Fruit fly (Drosophila melanogaster): ENCODE results near the gene CG33270.

CG33270 gene

dm6 chr3L:11533704-11534319 lies 44.6 kb downstream of the CG33270 start:
- no peak for TF ChIP-seq pfk (GFP tag; optimal IDR thresholded peaks at IDR 0.05)
- no peak for TF ChIP-seq CG11723 (GFP tag; optimal IDR thresholded peaks at IDR 0.05)
- no peak for TF ChIP-seq CG2202 (tag; optimal IDR thresholded peaks at IDR 0.05)
- TF ChIP-seq Poxn (GFP tag; IDR thresholded peaks at IDR 0.05), result peak; percentile 28; the same call in 1 of the 2 replicates
- no peak for TF ChIP-seq CG10462 (GFP tag; optimal IDR thresholded peaks at IDR 0.05)
- TF ChIP-seq CG2678 (tag; optimal IDR thresholded peaks at IDR 0.05), result peak; percentile 77
- TF ChIP-seq grau (tag; optimal IDR thresholded peaks at IDR 0.05), result peak; percentile 68
- TF ChIP-seq CG7963 (GFP tag; IDR thresholded peaks at IDR 0.05; ENCODE audit: partially characterized antibody), result no peak
- TF ChIP-seq Meics (GFP tag; optimal IDR thresholded peaks at IDR 0.05), result peak; percentile 68
- TF ChIP-seq MTF-1 (GFP tag; optimal IDR thresholded peaks at IDR 0.05; ENCODE audit: borderline replicate concordance), result no peak
- peak; percentile 16 for TF ChIP-seq CG8281 (tag; optimal IDR thresholded peaks at IDR 0.05)
- TF ChIP-seq CG7271 (tag; optimal IDR thresholded peaks at IDR 0.05), result no peak
- TF ChIP-seq Atf3 (GFP tag; optimal IDR thresholded peaks at IDR 0.05), result no peak
- no peak for TF ChIP-seq hkb (optimal IDR thresholded peaks at IDR 0.05)
- TF ChIP-seq hkb (GFP tag; IDR thresholded peaks at IDR 0.05), result no peak
- peak in 1 of 2 experiments; percentile 80 for TF ChIP-seq eve (GFP tag; optimal IDR thresholded peaks at IDR 0.05)
- TF ChIP-seq CG9727 (GFP tag; optimal IDR thresholded peaks at IDR 0.05), result peak; percentile 22
- peak; percentile 17 for TF ChIP-seq CG2712 (tag; optimal IDR thresholded peaks at IDR 0.05)
- TF ChIP-seq Hr51 (GFP tag; optimal IDR thresholded peaks at IDR 0.05), result peak in 1 of 2 experiments; percentile 64
- TF ChIP-seq org-1 (GFP tag; optimal IDR thresholded peaks at IDR 0.05), result peak; percentile 61
- TF ChIP-seq ap (GFP tag; IDR thresholded peaks at IDR 0.05), result no peak
- no peak for TF ChIP-seq Lhr (GFP tag; optimal IDR thresholded peaks at IDR 0.05)
- no peak for TF ChIP-seq CG1792 (GFP tag; optimal IDR thresholded peaks at IDR 0.05)
- TF ChIP-seq CG16813 (GFP tag; IDR thresholded peaks at IDR 0.05; ENCODE audit: partially characterized antibody), result no peak
- TF ChIP-seq Max (GFP tag; optimal IDR thresholded peaks at IDR 0.05), result peak; percentile 25
- no peak for TF ChIP-seq D (optimal IDR thresholded peaks at IDR 0.05)
- no peak for TF ChIP-seq D (GFP tag; optimal IDR thresholded peaks at IDR 0.05)
- TF ChIP-seq Dip3 (GFP tag; optimal IDR thresholded peaks at IDR 0.05), result no peak
- TF ChIP-seq CG14050 (GFP tag; IDR thresholded peaks at IDR 0.05), result peak; percentile 42; the same call in 2 of the 3 replicates
- no peak for TF ChIP-seq Drgx (GFP tag; IDR thresholded peaks at IDR 0.05)
- peak; percentile 34 for TF ChIP-seq BtbVII (GFP tag; optimal IDR thresholded peaks at IDR 0.05)
- TF ChIP-seq sna (GFP tag; IDR thresholded peaks at IDR 0.05; ENCODE audit: partially characterized antibody), result no peak
- TF ChIP-seq usp (GFP tag; optimal IDR thresholded peaks at IDR 0.05), result no peak
- 0 out of 3 replicates have a peak, but pooled peaks have one; percentile 16 for TF ChIP-seq so (GFP tag; IDR thresholded peaks at IDR 0.05)
- no peak for TF ChIP-seq Doc3 (GFP tag; IDR thresholded peaks at IDR 0.05; ENCODE audit: partially characterized antibody)
- TF ChIP-seq CG32772 (GFP tag; IDR thresholded peaks at IDR 0.05), result no peak
- no peak for TF ChIP-seq CG43689 (GFP tag; IDR thresholded peaks at IDR 0.05)
- TF ChIP-seq Sin3A (optimal IDR thresholded peaks at IDR 0.05), result no peak
- no peak for TF ChIP-seq zen (tag; optimal IDR thresholded peaks at IDR 0.05)
- peak; percentile 5 for TF ChIP-seq dm (GFP tag; optimal IDR thresholded peaks at IDR 0.05)
- no peak for TF ChIP-seq CG17186 (GFP tag; optimal IDR thresholded peaks at IDR 0.05)
- TF ChIP-seq CG17568 (GFP tag; optimal IDR thresholded peaks at IDR 0.05), result peak; percentile 25
- peak; percentile 54 for TF ChIP-seq Oli (tag; optimal IDR thresholded peaks at IDR 0.05)
- TF ChIP-seq sug (tag; optimal IDR thresholded peaks at IDR 0.05), result peak; percentile 35
- no peak for TF ChIP-seq dan (GFP tag; IDR thresholded peaks at IDR 0.05)
- TF ChIP-seq al (GFP tag; IDR thresholded peaks at IDR 0.05), result peak; percentile 50; the same call in 1 of the 2 replicates
- TF ChIP-seq Dek (tag; optimal IDR thresholded peaks at IDR 0.05), result no peak
- TF ChIP-seq CG1602 (GFP tag; optimal IDR thresholded peaks at IDR 0.05), result no peak
- no peak for TF ChIP-seq CG14710 (tag; optimal IDR thresholded peaks at IDR 0.05)
- no peak for TF ChIP-seq peb (GFP tag; IDR thresholded peaks at IDR 0.05)
- TF ChIP-seq sqz (GFP tag; optimal IDR thresholded peaks at IDR 0.05), result no peak

Data from whole organism, embryonic.